Fruit fly (Drosophila melanogaster) ovary, adult (tissue): ENCODE data around the gene CCHa1.

Source experiments
- CG17801 ChIP-seq: fragments of 200-800 bp; optimal IDR thresholded peaks from 2 replicates; lab custom pipeline; 2019; ENCODE audit warnings: missing biosample characterization, mild to moderate bottlenecking, missing genetic modification characterization, moderate library complexity; ENCODE audit not compliant: partially characterized antibody

CCHa1 gene

dm6 chr3R:14096792-14097191, at the start of gene CCHa1:
TSS of gene CCHa1 (minus strand) at chr3R:14096835.
- TF ChIP-seq CG17801 (GFP tag; lab: Kevin White, UChicago) = no peak

dm6 chr3R:14140912-14141311, 44.3 kb upstream of the CCHa1 start:
- no peak for TF ChIP-seq CG17801 (GFP tag; lab: Kevin White, UChicago)

dm6 chr3R:14131972-14132371, 35.3 kb upstream of the CCHa1 start, which contains the start of gene CG14356:
TSS of gene CG14356 (minus strand) at chr3R:14132072.
- no peak for TF ChIP-seq CG17801 (GFP tag; lab: Kevin White, UChicago)

- TF ChIP-seq CG17801 (GFP tag; lab: Kevin White, UChicago) = peak; percentile 93
These were observed 29.0 kb upstream of the CCHa1 start, which contains the start of the genes 140up and Polr2B for dm6 chr3R:14125479-14126121. TSS of gene 140up (minus strand) at chr3R:14125548. TSS of gene Polr2B (plus strand) at chr3R:14125791.

- peak; percentile 34 for TF ChIP-seq CG17801 (GFP tag; lab: Kevin White, UChicago)
These were observed 25.7 kb upstream of the CCHa1 start, which contains the start of the genes Abi and twf for dm6 chr3R:14122347-14122812. TSS of gene Abi (minus strand) at chr3R:14122420. TSS of gene twf (plus strand) at chr3R:14122654.

- TF ChIP-seq CG17801 (GFP tag; lab: Kevin White, UChicago) = no peak
These were observed 21.7 kb upstream of the CCHa1 start, which contains the start of gene Kif19A for dm6 chr3R:14118350-14118749. TSS of gene Kif19A (minus strand) at chr3R:14118450.

dm6 chr3R:14116088-14116487, 19.5 kb upstream of the CCHa1 start:
- TF ChIP-seq CG17801 (GFP tag; lab: Kevin White, UChicago) = no peak

dm6 chr3R:14112066-14112465, 15.4 kb upstream of the CCHa1 start, which contains the start of gene CG14357:
TSS of gene CG14357 (minus strand) at chr3R:14112166.
- TF ChIP-seq CG17801 (GFP tag; lab: Kevin White, UChicago) = no peak

dm6 chr3R:14109145-14109544, 12.5 kb upstream of the CCHa1 start, which contains the start of gene Or88a:
TSS of gene Or88a (plus strand) at chr3R:14109445.
- no peak for TF ChIP-seq CG17801 (GFP tag; lab: Kevin White, UChicago)

- no peak for TF ChIP-seq CG17801 (GFP tag; lab: Kevin White, UChicago)
These were observed 11.7 kb upstream of the CCHa1 start, which contains the start of gene CG12402 for dm6 chr3R:14108158-14108921. TSS of gene CG12402 (minus strand) at chr3R:14108321.

- TF ChIP-seq CG17801 (GFP tag; lab: Kevin White, UChicago) = no peak
These were observed 11.0 kb upstream of the CCHa1 start for dm6 chr3R:14107597-14107996.

- no peak for TF ChIP-seq CG17801 (GFP tag; lab: Kevin White, UChicago)
These were observed 6.4 kb upstream of the CCHa1 start, which contains the start of gene PK1-R for dm6 chr3R:14103022-14103421. TSS of gene PK1-R (minus strand) at chr3R:14103122.

- no peak for TF ChIP-seq CG17801 (GFP tag; lab: Kevin White, UChicago)
These were observed 4.3 kb upstream of the CCHa1 start for dm6 chr3R:14100962-14101361.

dm6 chr3R:14098527-14099109, 2.0 kb upstream of the CCHa1 start:
- no peak for TF ChIP-seq CG17801 (GFP tag; lab: Kevin White, UChicago)

dm6 chr3R:14097980-14098379, 1.3 kb upstream of the CCHa1 start, which contains the start of gene CG9920:
TSS of gene CG9920 (minus strand) at chr3R:14098080.
- TF ChIP-seq CG17801 (GFP tag; lab: Kevin White, UChicago) = no peak
